Fruit fly (Drosophila melanogaster) whole organism, embryonic: Measurements from ENCODE around the gene lectin-29Ca.

ENCODE experiments used
- Adf1 ChIP-seq: fragments of 200-800 bp; sonication (Bioruptor generic); IDR thresholded peaks from 2 replicates; pipeline ENCODE4 v1.3.6; 2022; ENCODE audit warnings: missing biosample characterization, missing genetic modification characterization
- Antp ChIP-seq: fragments of 200-800 bp; sonication (Bioruptor generic); optimal IDR thresholded peaks from 3 replicates; lab custom pipeline; 2016; ENCODE audit warnings: missing biosample characterization, missing genetic modification characterization
- B-H1 ChIP-seq: fragments of 200-800 bp; sonication (Bioruptor generic); IDR thresholded peaks from 3 replicates; pipeline ENCODE4 v1.3.6; 2022; ENCODE audit warnings: missing biosample characterization, missing genetic modification characterization
- Blimp-1 ChIP-seq: fragments of 200-800 bp; sonication (Bioruptor generic); optimal IDR thresholded peaks from 3 replicates; lab custom pipeline; 2018; ENCODE audit warnings: missing biosample characterization, missing genetic modification characterization, mild to moderate bottlenecking, moderate library complexity, missing genetic modification reagents
- CG10565 ChIP-seq: fragments of 200-800 bp; sonication (Bioruptor generic); optimal IDR thresholded peaks from 3 replicates; lab custom pipeline; 2016; ENCODE audit warnings: missing biosample characterization, mild to moderate bottlenecking, missing genetic modification characterization
- CG15269 ChIP-seq: fragments of 200-800 bp; sonication (Bioruptor generic); optimal IDR thresholded peaks from 2 replicates; lab custom pipeline; 2018; ENCODE audit warnings: missing biosample characterization, mild to moderate bottlenecking, missing genetic modification characterization, moderate library complexity
- CG15514 ChIP-seq: fragments of 200-800 bp; sonication (Bioruptor generic); optimal IDR thresholded peaks from 3 replicates; lab custom pipeline; 2017; ENCODE audit warnings: missing biosample characterization, missing genetic modification characterization, mild to moderate bottlenecking, moderate library complexity, missing genetic modification reagents
- CG15696 ChIP-seq: fragments of 200-800 bp; sonication (Bioruptor generic); optimal IDR thresholded peaks from 2 replicates; lab custom pipeline; 2019; ENCODE audit warnings: missing biosample characterization, mild to moderate bottlenecking, missing genetic modification characterization, moderate library complexity
- CG17361 ChIP-seq: fragments of 200-800 bp; sonication (Bioruptor generic); IDR thresholded peaks from 3 replicates; pipeline ENCODE4 v1.3.6; 2022; ENCODE audit warnings: missing biosample characterization, missing genetic modification characterization
- CG32767 ChIP-seq: fragments of 200-800 bp; sonication (Bioruptor generic); IDR thresholded peaks from 2 replicates; pipeline ENCODE4 v1.3.6; 2022; ENCODE audit warnings: missing biosample characterization, missing genetic modification characterization
- CG6272 ChIP-seq: fragments of 200-800 bp; sonication (Bioruptor generic); IDR thresholded peaks from 2 replicates; pipeline ENCODE4 v1.3.6; 2022; ENCODE audit warnings: missing biosample characterization, missing genetic modification characterization
- CG7786 ChIP-seq: fragments of 200-800 bp; sonication (Bioruptor generic); optimal IDR thresholded peaks from 2 replicates; lab custom pipeline; 2016; ENCODE audit warnings: missing biosample characterization, missing genetic modification characterization
- CG8359 ChIP-seq: fragments of 200-800 bp; sonication (Bioruptor generic); optimal IDR thresholded peaks from 2 replicates; lab custom pipeline; 2017; ENCODE audit warnings: missing biosample characterization, mild to moderate bottlenecking, missing genetic modification characterization, borderline replicate concordance
- CG8924 ChIP-seq: fragments of 200-800 bp; optimal IDR thresholded peaks from 3 replicates; lab custom pipeline; 2019; ENCODE audit warnings: missing biosample characterization, mild to moderate bottlenecking, missing genetic modification characterization, moderate library complexity
- CG8944 ChIP-seq: fragments of 200-800 bp; sonication (Bioruptor generic); optimal IDR thresholded peaks from 3 replicates; lab custom pipeline; 2016; ENCODE audit warnings: missing biosample characterization, missing genetic modification characterization
- CG9215 ChIP-seq: fragments of 200-800 bp; sonication (Bioruptor generic); IDR thresholded peaks from 2 replicates; pipeline ENCODE4 v1.3.6; 2022; ENCODE audit warnings: missing biosample characterization, missing genetic modification characterization
- CTCF ChIP-seq: fragments of 200-800 bp; sonication (Bioruptor generic); optimal IDR thresholded peaks from 2 replicates; lab custom pipeline; 2017; ENCODE audit warnings: missing biosample characterization, mild to moderate bottlenecking, missing genetic modification characterization, moderate library complexity
- E2f2 ChIP-seq: fragments of 200-800 bp; sonication (Bioruptor generic); IDR thresholded peaks from 2 replicates; pipeline ENCODE4 v1.3.6; 2022; ENCODE audit warnings: missing biosample characterization, missing genetic modification characterization
- ERR ChIP-seq: fragments of 200-800 bp; sonication (Bioruptor generic); optimal IDR thresholded peaks from 2 replicates; lab custom pipeline; 2016; ENCODE audit warnings: missing biosample characterization, missing genetic modification characterization
- Gsc ChIP-seq: fragments of 200-800 bp; sonication (Bioruptor generic); IDR thresholded peaks from 2 replicates; pipeline ENCODE4 v1.3.6; 2022; ENCODE audit warnings: missing biosample characterization, missing genetic modification characterization
- HLHmδ ChIP-seq: fragments of 200-800 bp; sonication (Bioruptor generic); optimal IDR thresholded peaks from 2 replicates; lab custom pipeline; 2018; ENCODE audit warnings: missing biosample characterization, mild to moderate bottlenecking, missing genetic modification characterization, moderate library complexity
- Hr3 ChIP-seq: fragments of 200-800 bp; sonication (Bioruptor generic); optimal IDR thresholded peaks from 3 replicates; lab custom pipeline; 2016; ENCODE audit warnings: missing biosample characterization, missing genetic modification characterization
- Lim3 ChIP-seq: fragments of 200-800 bp; sonication (Bioruptor generic); IDR thresholded peaks from 2 replicates; pipeline ENCODE4 v1.3.6; 2022; ENCODE audit warnings: missing biosample characterization, missing genetic modification characterization
- MBD-R2 ChIP-seq: fragments of 200-800 bp; sonication (Bioruptor generic); IDR thresholded peaks from 2 replicates; pipeline ENCODE4 v1.3.6; 2022; ENCODE audit warnings: missing biosample characterization, missing genetic modification characterization
- Mad ChIP-seq: fragments of 200-800 bp; sonication (Bioruptor generic); optimal IDR thresholded peaks from 2 replicates; lab custom pipeline; 2016; ENCODE audit warnings: missing biosample characterization, missing genetic modification characterization
- Meics ChIP-seq: fragments of 200-800 bp; sonication (Bioruptor generic); optimal IDR thresholded peaks from 2 replicates; lab custom pipeline; 2017; ENCODE audit warnings: missing biosample characterization, mild to moderate bottlenecking, missing genetic modification characterization
- Nf-YA ChIP-seq: fragments of 200-800 bp; sonication (Bioruptor generic); IDR thresholded peaks from 2 replicates; pipeline ENCODE4 v1.3.6; 2022; ENCODE audit warnings: missing biosample characterization, missing genetic modification characterization
- Oli ChIP-seq: fragments of 200-800 bp; sonication (Bioruptor generic); optimal IDR thresholded peaks from 2 replicates; lab custom pipeline; 2018; ENCODE audit warnings: missing biosample characterization, mild to moderate bottlenecking, missing genetic modification characterization, moderate library complexity
- Sox102F ChIP-seq: fragments of 200-800 bp; sonication (Bioruptor generic); optimal IDR thresholded peaks from 2 replicates; lab custom pipeline; 2018; ENCODE audit warnings: missing biosample characterization, mild to moderate bottlenecking, missing genetic modification characterization, moderate library complexity
- Stat92E ChIP-seq, 3 experiments: fragments of >200 bp in 2 of 3; fragments of 200-800 bp in 1 of 3; sonication (Bioruptor generic) in 1 of 3; optimal IDR thresholded peaks; 2 replicates each; lab custom pipeline; 2017 to 2019; ENCODE audit warnings: missing biosample characterization in 3 of 3, missing genetic modification characterization in 3 of 3, mild to moderate bottlenecking in 1 of 3, moderate library complexity in 1 of 3
- Trl ChIP-seq, 3 experiments: fragments of >200 bp in 2 of 3; fragments of 200-800 bp in 1 of 3; sonication (Bioruptor generic) in 1 of 3; optimal IDR thresholded peaks; 2 replicates in 1 of 3; 3 replicates in 2 of 3; lab custom pipeline; 2016 to 2017; ENCODE audit warnings: missing biosample characterization in 1 of 3, missing genetic modification characterization in 1 of 3
- Vsx1 ChIP-seq: fragments of 200-800 bp; sonication (Bioruptor generic); optimal IDR thresholded peaks from 2 replicates; lab custom pipeline; 2017; ENCODE audit warnings: missing biosample characterization, mild to moderate bottlenecking, missing genetic modification characterization, missing genetic modification reagents
- Xrp1 ChIP-seq: fragments of 200-800 bp; sonication (Bioruptor generic); IDR thresholded peaks from 2 replicates; pipeline ENCODE4 v1.3.6; 2022; ENCODE audit warnings: missing biosample characterization, missing genetic modification characterization
- YL-1 ChIP-seq: fragments of 200-800 bp; sonication (Bioruptor generic); optimal IDR thresholded peaks from 3 replicates; lab custom pipeline; 2017; ENCODE audit warnings: missing biosample characterization, mild to moderate bottlenecking, missing genetic modification characterization
- cg ChIP-seq: fragments of 200-800 bp; sonication (Bioruptor generic); optimal IDR thresholded peaks from 3 replicates; lab custom pipeline; 2019; ENCODE audit warnings: missing biosample characterization, mild to moderate bottlenecking, missing genetic modification characterization, moderate library complexity
- dm ChIP-seq: fragments of 200-800 bp; sonication (Bioruptor generic); optimal IDR thresholded peaks from 3 replicates; lab custom pipeline; 2016; ENCODE audit warnings: missing biosample characterization, missing genetic modification characterization
- ewg ChIP-seq: fragments of 200-800 bp; sonication (Bioruptor generic); optimal IDR thresholded peaks from 3 replicates; lab custom pipeline; 2017; ENCODE audit warnings: mild to moderate bottlenecking, missing biosample characterization, missing genetic modification reagents, missing genetic modification characterization
- gcm2 ChIP-seq: fragments of 200-800 bp; sonication (Bioruptor generic); optimal IDR thresholded peaks from 2 replicates; lab custom pipeline; 2016; ENCODE audit warnings: missing biosample characterization, missing genetic modification characterization
- gsb-n ChIP-seq: fragments of 200-800 bp; sonication (Bioruptor generic); optimal IDR thresholded peaks from 3 replicates; lab custom pipeline; 2018; ENCODE audit warnings: missing biosample characterization, mild to moderate bottlenecking, missing genetic modification characterization
- ham ChIP-seq: fragments of 200-800 bp; sonication (Bioruptor generic); IDR thresholded peaks from 2 replicates; pipeline ENCODE4 v1.3.6; 2022; ENCODE audit warnings: missing biosample characterization, missing genetic modification characterization
- insv ChIP-seq, 2 experiments: fragments of 200-800 bp; sonication (Bioruptor generic); optimal IDR thresholded peaks; 3 replicates each; lab custom pipeline; 2016 to 2018; ENCODE audit warnings: missing biosample characterization in 2 of 2, missing genetic modification characterization in 2 of 2
- kah ChIP-seq: fragments of 200-800 bp; sonication (Bioruptor generic); optimal IDR thresholded peaks from 2 replicates; lab custom pipeline; 2018; ENCODE audit warnings: missing biosample characterization, mild to moderate bottlenecking, missing genetic modification characterization
- lab ChIP-seq: fragments of 200-800 bp; sonication (Bioruptor generic); optimal IDR thresholded peaks from 3 replicates; lab custom pipeline; 2017; ENCODE audit warnings: missing biosample characterization, missing genetic modification characterization, mild to moderate bottlenecking, moderate library complexity, missing genetic modification reagents
- maf-S ChIP-seq: fragments of 200-800 bp; sonication (Bioruptor generic); optimal IDR thresholded peaks from 2 replicates; lab custom pipeline; 2016; ENCODE audit warnings: missing biosample characterization, missing genetic modification characterization
- mld ChIP-seq: fragments of 200-800 bp; sonication (Bioruptor generic); IDR thresholded peaks from 3 replicates; pipeline ENCODE4 v1.3.6; 2022; ENCODE audit warnings: missing biosample characterization, missing genetic modification characterization; ENCODE audit not compliant: partially characterized antibody
- nmo ChIP-seq: fragments of 200-800 bp; sonication (Bioruptor generic); optimal IDR thresholded peaks from 2 replicates; lab custom pipeline; 2018; ENCODE audit warnings: missing biosample characterization, mild to moderate bottlenecking, missing genetic modification characterization, moderate library complexity
- tio ChIP-seq: fragments of 200-800 bp; sonication (Bioruptor generic); optimal IDR thresholded peaks from 2 replicates; lab custom pipeline; 2017; ENCODE audit warnings: missing biosample characterization, missing genetic modification characterization, inconsistent platforms
- tup ChIP-seq: fragments of 200-800 bp; sonication (Bioruptor generic); optimal IDR thresholded peaks from 2 replicates; lab custom pipeline; 2016; ENCODE audit warnings: missing biosample characterization, mild to moderate bottlenecking, missing genetic modification characterization, moderate library complexity
- usp ChIP-seq: fragments of >200 bp; optimal IDR thresholded peaks from 2 replicates; lab custom pipeline; 2017; ENCODE audit warnings: missing biosample characterization, missing genetic modification characterization
- zfh2 ChIP-seq: fragments of 200-800 bp; sonication (Bioruptor generic); optimal IDR thresholded peaks from 2 replicates; lab custom pipeline; 2016; ENCODE audit warnings: missing biosample characterization, missing genetic modification characterization

The lectin-29Ca gene

DNA sequence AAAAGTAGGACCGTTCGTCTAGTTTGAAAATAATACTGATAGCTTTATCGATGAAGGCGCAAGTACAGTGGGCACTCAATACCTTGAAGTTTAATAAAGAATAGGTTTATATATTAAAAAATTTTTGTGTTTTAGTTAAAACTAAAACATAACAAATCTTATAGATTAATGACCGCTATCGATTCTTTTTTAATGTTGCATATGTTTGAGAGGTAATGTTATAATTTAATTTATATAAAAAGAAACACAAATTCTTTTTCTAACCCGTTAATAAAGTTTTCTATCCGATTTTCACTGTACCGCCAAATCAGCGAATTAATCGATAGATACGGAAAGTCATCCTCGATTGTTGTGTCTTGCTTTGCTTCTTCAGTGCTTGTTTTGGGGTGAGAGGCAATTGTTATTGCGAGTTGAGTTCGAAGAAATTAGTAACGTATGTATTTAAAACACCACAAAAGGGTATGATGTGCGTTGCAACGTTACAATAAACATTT lies 9.9 kb downstream of the lectin-29Ca start, which contains the start of the genes Dad1 and CG13384 (continued):
- TF ChIP-seq CG7786 (GFP tag; lab: Kevin White, UChicago): peak; percentile 59
- TF ChIP-seq Sox102F: peak; percentile 91
- TF ChIP-seq E2f2 (GFP tag; lab: Robert Waterston, UW): peak; percentile 71
- peak; percentile 54 for TF ChIP-seq YL-1 (GFP tag; lab: Kevin White, UChicago)
- peak; percentile 94 for TF ChIP-seq CG9215 (GFP tag; lab: Robert Waterston, UW)
- TF ChIP-seq CG6272: peak; percentile 90
- peak; percentile 70 for TF ChIP-seq ewg (GFP tag; lab: Kevin White, UChicago)
- TF ChIP-seq kah: peak; percentile 79
- TF ChIP-seq ham (GFP tag; lab: Robert Waterston, UW): peak; percentile 74; the same call in 1 of the 2 replicates
- peak; percentile 86 for TF ChIP-seq CG32767 (GFP tag; lab: Robert Waterston, UW)
- peak; percentile 88 for TF ChIP-seq tio (GFP tag; lab: Kevin White, UChicago)
- TF ChIP-seq Stat92E (GFP tag; optimal IDR thresholded peaks at IDR 0.05; lab: Kevin White, UChicago): peak in 1 of 3 experiments; percentile 81
- peak; percentile 65; the same call in 1 of the 2 replicates for TF ChIP-seq MBD-R2
- TF ChIP-seq cg: no peak
- peak; percentile 47; the same call in 1 of the 2 replicates for TF ChIP-seq Nf-YA
- peak; percentile 47 for TF ChIP-seq Gsc (GFP tag; lab: Robert Waterston, UW)
- peak; percentile 51 for TF ChIP-seq CG8359 (GFP tag; lab: Kevin White, UChicago)
- TF ChIP-seq Blimp-1 (GFP tag; lab: Kevin White, UChicago): peak; percentile 88
- peak; percentile 38 for TF ChIP-seq CG10565
- TF ChIP-seq gsb-n (tag; lab: Kevin White, UChicago): peak; percentile 92
- TF ChIP-seq Trl (optimal IDR thresholded peaks at IDR 0.05; lab: Kevin White, UChicago): no peak
- peak; percentile 55 for TF ChIP-seq Trl (GFP tag; optimal IDR thresholded peaks at IDR 0.05; lab: Kevin White, UChicago)
- TF ChIP-seq Antp (GFP tag; lab: Kevin White, UChicago): no peak
- peak; percentile 39 for TF ChIP-seq CG8944 (GFP tag; lab: Kevin White, UChicago)
- peak; percentile 96 for TF ChIP-seq nmo (GFP tag; lab: Kevin White, UChicago)
- peak in 1 of 2 experiments; percentile 64 for TF ChIP-seq insv (GFP tag; optimal IDR thresholded peaks at IDR 0.05; lab: Kevin White, UChicago)
- TF ChIP-seq Vsx1 (GFP tag; lab: Kevin White, UChicago): peak; percentile 78
- no peak for TF ChIP-seq CTCF
- TF ChIP-seq CG17361 (GFP tag; lab: Robert Waterston, UW): peak; percentile 98
- TF ChIP-seq Hr3: peak; percentile 92
- peak; percentile 13 for TF ChIP-seq ERR (GFP tag; lab: Kevin White, UChicago)
- TF ChIP-seq CG15269 (tag; lab: Kevin White, UChicago): peak; percentile 96
- TF ChIP-seq Lim3 (GFP tag; lab: Robert Waterston, UW): peak; percentile 10; the same call in 1 of the 2 replicates
- TF ChIP-seq mld (GFP tag; lab: Robert Waterston, UW): no peak
- peak; percentile 89 for TF ChIP-seq CG15514 (GFP tag; lab: Kevin White, UChicago)
- TF ChIP-seq lab (GFP tag; lab: Kevin White, UChicago): peak; percentile 95
- TF ChIP-seq Adf1: peak; percentile 72
- TF ChIP-seq CG8924 (tag; lab: Kevin White, UChicago): peak; percentile 97
- TF ChIP-seq Meics: peak; percentile 95
- TF ChIP-seq Oli: peak; percentile 91
- TF ChIP-seq usp (GFP tag; lab: Kevin White, UChicago): no peak
- TF ChIP-seq Mad: peak; percentile 67
- TF ChIP-seq CG15696 (tag; lab: Kevin White, UChicago): peak; percentile 94
- TF ChIP-seq HLHmδ (GFP tag; lab: Kevin White, UChicago): no peak
- peak; percentile 45 for TF ChIP-seq tup (GFP tag; lab: Kevin White, UChicago)
- TF ChIP-seq B-H1 (GFP tag; lab: Robert Waterston, UW): peak; percentile 85
- TF ChIP-seq dm (GFP tag; lab: Kevin White, UChicago): peak; percentile 36
- peak; percentile 94 for TF ChIP-seq Xrp1 (GFP tag; lab: Robert Waterston, UW)
- TF ChIP-seq maf-S (GFP tag; lab: Kevin White, UChicago): peak; percentile 66
- TF ChIP-seq gcm2 (GFP tag; lab: Kevin White, UChicago): no peak
- TF ChIP-seq zfh2: peak; percentile 63
